Fruit fly (Drosophila melanogaster): ENCODE data around the gene CG1571.

CG1571 gene

DNA sequence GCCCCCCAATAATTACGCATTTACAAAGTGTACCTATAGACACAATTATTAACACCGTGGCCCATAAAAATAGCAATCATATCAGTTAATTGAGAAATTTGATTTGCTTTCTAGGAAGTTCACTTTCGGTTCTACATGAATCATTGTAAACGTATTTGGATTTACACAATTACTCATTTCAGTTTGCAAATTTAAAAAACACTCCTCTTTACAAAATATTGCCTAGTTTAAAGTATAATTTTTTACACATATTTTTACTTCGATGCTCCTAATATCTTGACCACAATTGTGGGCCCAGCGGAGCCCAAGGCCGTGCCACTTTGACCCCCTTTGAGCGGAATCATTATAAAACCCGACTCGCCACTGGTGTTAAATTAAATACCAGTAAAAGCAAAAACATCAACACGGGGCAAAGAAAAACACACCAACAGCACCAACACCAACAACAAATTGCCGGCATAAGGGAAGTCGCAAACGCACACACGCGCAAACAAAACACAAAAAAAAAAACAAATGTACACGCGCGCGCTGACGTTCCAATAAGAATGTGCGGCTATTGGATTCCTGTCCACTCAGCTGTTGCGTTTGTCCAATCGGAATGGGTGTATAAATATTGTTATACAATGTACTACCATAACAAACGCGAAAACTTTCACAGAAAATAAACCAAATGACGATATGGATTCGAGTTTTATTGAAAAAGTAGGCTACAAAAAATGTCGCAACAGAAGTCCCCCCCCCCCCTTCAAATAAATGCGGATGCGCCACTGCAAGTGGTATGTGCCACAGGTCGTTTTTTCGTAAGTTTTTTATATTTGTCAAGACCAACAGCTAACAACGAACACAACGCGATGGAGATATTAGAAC, 39.0 kb downstream of the CG1571 start (continued):
- TF ChIP-seq Hey (tag; optimal IDR thresholded peaks at IDR 0.05) (peak; percentile 19), Side (GFP tag; optimal IDR thresholded peaks at IDR 0.05) (peak; percentile 18), emc (GFP tag; optimal IDR thresholded peaks at IDR 0.05) (peak; percentile 31), E2f1 (GFP tag; IDR thresholded peaks at IDR 0.05) (0 out of 2 replicates have a peak, but pooled peaks have one; percentile 38), PHDP (tag; optimal IDR thresholded peaks at IDR 0.05) (peak; percentile 75), CG6791 (GFP tag; IDR thresholded peaks at IDR 0.05; ENCODE audit: partially characterized antibody) (no peak), fd64A (GFP tag; optimal IDR thresholded peaks at IDR 0.05) (no peak)

DNA sequence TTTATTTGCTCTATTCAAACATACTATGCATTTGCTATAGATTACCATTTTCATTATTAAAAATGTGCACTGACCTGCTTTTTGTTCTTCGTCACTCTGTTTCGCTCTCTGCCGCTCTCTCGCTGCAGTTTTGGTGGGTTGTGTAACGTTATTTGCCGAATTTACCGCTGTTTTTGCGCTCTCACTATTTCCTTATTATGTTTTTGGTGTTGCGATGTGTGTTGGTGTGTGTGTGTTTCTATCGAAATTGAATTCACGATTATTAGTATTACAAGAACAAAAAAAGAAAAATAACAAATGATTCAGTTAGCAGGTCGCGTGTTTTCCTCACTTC, 39.6 kb downstream of the CG1571 start:
- TF ChIP-seq Trl (optimal IDR thresholded peaks at IDR 0.05): peak in 1 of 2 experiments; percentile 57
- TF ChIP-seq Trl (GFP tag; optimal IDR thresholded peaks at IDR 0.05): no peak
- TF ChIP-seq CG17385 (GFP tag; optimal IDR thresholded peaks at IDR 0.05): no peak
- peak in 1 of 2 experiments; percentile 95 for TF ChIP-seq Pdp1 (GFP tag; optimal IDR thresholded peaks at IDR 0.05)
- peak; percentile 13 for TF ChIP-seq nerfin-1 (tag; optimal IDR thresholded peaks at IDR 0.05)
- TF ChIP-seq slbo (GFP tag; IDR thresholded peaks at IDR 0.05): 0 out of 2 replicates have a peak, but pooled peaks have one; percentile 0
- TF ChIP-seq CG18599 (GFP tag; optimal IDR thresholded peaks at IDR 0.05): no peak
- TF ChIP-seq fru (optimal IDR thresholded peaks at IDR 0.05): no peak
- no peak for TF ChIP-seq Doc3 (GFP tag; IDR thresholded peaks at IDR 0.05; ENCODE audit: partially characterized antibody)
- no peak for TF ChIP-seq oc (tag; optimal IDR thresholded peaks at IDR 0.05)

DNA sequence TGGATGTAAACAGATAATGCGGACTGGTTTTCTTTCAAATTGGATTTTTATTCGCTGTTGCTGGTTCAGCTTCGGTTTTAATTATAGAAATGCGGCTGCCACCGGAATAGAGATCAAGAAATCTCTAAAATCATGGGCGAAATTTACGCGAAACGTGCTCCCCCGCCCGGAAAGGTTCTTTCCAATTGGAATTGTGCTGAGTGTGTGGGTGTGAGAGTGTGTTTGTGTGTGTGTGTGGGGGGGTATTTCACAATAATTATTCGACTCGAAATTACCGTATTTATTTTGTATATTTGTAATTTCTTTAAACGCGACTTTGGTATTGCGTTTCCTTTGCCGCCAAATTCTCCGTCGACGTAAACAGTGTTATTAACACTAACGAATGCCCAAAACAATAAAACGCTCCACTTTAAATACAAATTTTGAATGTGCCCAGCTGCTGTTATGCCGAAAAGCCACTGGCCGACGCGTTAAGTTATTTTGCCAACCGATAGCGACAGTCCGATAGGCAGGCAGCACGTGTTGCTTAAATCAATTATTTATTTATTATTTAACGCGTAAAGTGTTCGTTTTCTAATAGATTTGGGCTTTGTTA, 40.1 kb downstream of the CG1571 start, which contains the start of gene Gclc:
Gene Gclc, minus strand, starts transcription at position 431 of the 595 bp plus-strand sequence.
- TF ChIP-seq Elba2 (GFP tag; optimal IDR thresholded peaks at IDR 0.05): peak; percentile 55
- TF ChIP-seq CG15073 (GFP tag; optimal IDR thresholded peaks at IDR 0.05): no peak
- no peak for TF ChIP-seq slp2 (GFP tag; optimal IDR thresholded peaks at IDR 0.05)
- TF ChIP-seq CG6813 (GFP tag; optimal IDR thresholded peaks at IDR 0.05): peak; percentile 19
- peak; percentile 31 for TF ChIP-seq CG13894 (tag; optimal IDR thresholded peaks at IDR 0.05)
- no peak for TF ChIP-seq Mad (GFP tag; optimal IDR thresholded peaks at IDR 0.05)
- no peak for TF ChIP-seq CG8089 (GFP tag; optimal IDR thresholded peaks at IDR 0.05)
- no peak for TF ChIP-seq Drgx (GFP tag; IDR thresholded peaks at IDR 0.05)
- peak; percentile 77 for TF ChIP-seq gfzf (GFP tag; optimal IDR thresholded peaks at IDR 0.05)
- peak; percentile 34; the same call in 1 of the 3 replicates for TF ChIP-seq HLH4C (GFP tag; IDR thresholded peaks at IDR 0.05; ENCODE audit: partially characterized antibody)
- peak; percentile 13; the same call in 1 of the 2 replicates for TF ChIP-seq CG9932 (GFP tag; IDR thresholded peaks at IDR 0.05)
- TF ChIP-seq sim (GFP tag; IDR thresholded peaks at IDR 0.05): no peak
- TF ChIP-seq Atf6 (GFP tag; IDR thresholded peaks at IDR 0.05): 0 out of 2 replicates have a peak, but pooled peaks have one; percentile 8
- TF ChIP-seq sd (tag; optimal IDR thresholded peaks at IDR 0.05): peak; percentile 7
- no peak for TF ChIP-seq chm (GFP tag; IDR thresholded peaks at IDR 0.05)
- TF ChIP-seq lola (GFP tag; optimal IDR thresholded peaks at IDR 0.05): no peak
- peak; percentile 86 for TF ChIP-seq stwl (tag; optimal IDR thresholded peaks at IDR 0.05)
- TF ChIP-seq row (GFP tag; IDR thresholded peaks at IDR 0.05): peak; percentile 25; the same call in 1 of the 3 replicates
- peak; percentile 18 for TF ChIP-seq Myb (GFP tag; optimal IDR thresholded peaks at IDR 0.05)
- peak; percentile 36 for TF ChIP-seq CG10267 (tag; optimal IDR thresholded peaks at IDR 0.05)
- TF ChIP-seq CkIIα-i1 (GFP tag; IDR thresholded peaks at IDR 0.05): no peak
- TF ChIP-seq CG6791 (GFP tag; IDR thresholded peaks at IDR 0.05; ENCODE audit: partially characterized antibody): peak; percentile 53; the same call in 2 of the 3 replicates
- peak; percentile 28 for TF ChIP-seq Sry-δ (GFP tag; optimal IDR thresholded peaks at IDR 0.05)
- TF ChIP-seq mam (GFP tag; optimal IDR thresholded peaks at IDR 0.05): peak; percentile 9
- peak; percentile 10; the same call in 1 of the 3 replicates for TF ChIP-seq CG7963 (GFP tag; IDR thresholded peaks at IDR 0.05; ENCODE audit: partially characterized antibody)
- peak; percentile 20; the same call in 1 of the 2 replicates for TF ChIP-seq inv (GFP tag; IDR thresholded peaks at IDR 0.05; ENCODE audit: partially characterized antibody)
- TF ChIP-seq Opbp (GFP tag; IDR thresholded peaks at IDR 0.05; ENCODE audit: partially characterized antibody): peak; percentile 23; the same call in 1 of the 3 replicates
- peak; percentile 15 for TF ChIP-seq odd (GFP tag; optimal IDR thresholded peaks at IDR 0.05)
